Worm (Caenorhabditis elegans): ENCODE results near the gene tatn-1.

- TF ChIP-seq him-1 (tag; optimal IDR thresholded peaks at IDR 0.05) (no peak), W03F9.2 (tag; optimal IDR thresholded peaks at IDR 0.05) (no peak)
Measured at ce11 chrX:14780176-14780575, 10.6 kb upstream of the tatn-1 start.

Data from whole organism, L4/young adult.